Worm (Caenorhabditis elegans) whole organism, L2 larva: ENCODE data around the gene msp-64.
A peak's percentile ranks its signal among the peaks of the same experiment; 100 is the strongest.

Experiments
- ama-1 ChIP-seq: fragments of 150-350 bp; optimal IDR thresholded peaks from 2 replicates; lab custom pipeline; 2018; ENCODE audit warnings: inconsistent platforms
- blmp-1 ChIP-seq: sonication (generic microtip); optimal IDR thresholded peaks from 2 replicates; lab custom pipeline; 2017; ENCODE audit warnings: missing genetic modification characterization, mild to moderate bottlenecking, missing compliant biosample characterization, antibody characterized with exemption, moderate library complexity; ENCODE audit not compliant: insufficient read depth
- lsy-2 ChIP-seq, 2 experiments: fragments of 150-350 bp in 1 of 2; sonication (generic microtip) in 1 of 2; optimal IDR thresholded peaks; 2 replicates each; lab custom pipeline; 2014 to 2017; ENCODE audit warnings: missing biosample characterization in 2 of 2, missing genetic modification characterization in 2 of 2

DNA sequence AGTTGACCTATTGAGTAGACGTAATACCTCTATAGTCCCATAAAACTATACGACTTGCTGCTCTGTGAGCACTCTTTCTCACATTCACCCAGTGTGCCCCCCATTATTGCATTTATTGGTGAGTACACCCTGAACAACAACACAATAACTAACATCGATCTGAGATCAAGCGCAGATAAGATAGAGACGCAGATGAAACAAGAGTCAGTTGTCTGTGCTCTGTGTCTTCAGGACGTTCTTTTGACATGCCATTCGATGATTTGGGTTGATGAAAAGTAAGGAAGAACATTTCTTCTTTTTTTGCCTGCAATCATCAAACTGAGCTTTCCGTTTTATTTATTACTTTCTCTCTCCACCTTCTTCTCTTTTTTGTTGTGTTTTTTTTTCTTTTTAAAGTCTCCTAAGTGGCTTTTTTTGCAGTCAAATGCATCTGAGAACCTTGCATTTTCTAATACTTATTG lies 19.8 kb downstream of the msp-64 start, which contains the start of gene lect-2:
- TF ChIP-seq lsy-2 (tag; optimal IDR thresholded peaks at IDR 0.05; lab: Kevin White, UChicago) = peak in 1 of 2 experiments; percentile 28
- TF ChIP-seq ama-1 = no peak
- no peak for TF ChIP-seq blmp-1 (tag; lab: Kevin White, UChicago)
